Worm (Caenorhabditis elegans): Measurements from ENCODE around the gene ttbk-7.

DNA sequence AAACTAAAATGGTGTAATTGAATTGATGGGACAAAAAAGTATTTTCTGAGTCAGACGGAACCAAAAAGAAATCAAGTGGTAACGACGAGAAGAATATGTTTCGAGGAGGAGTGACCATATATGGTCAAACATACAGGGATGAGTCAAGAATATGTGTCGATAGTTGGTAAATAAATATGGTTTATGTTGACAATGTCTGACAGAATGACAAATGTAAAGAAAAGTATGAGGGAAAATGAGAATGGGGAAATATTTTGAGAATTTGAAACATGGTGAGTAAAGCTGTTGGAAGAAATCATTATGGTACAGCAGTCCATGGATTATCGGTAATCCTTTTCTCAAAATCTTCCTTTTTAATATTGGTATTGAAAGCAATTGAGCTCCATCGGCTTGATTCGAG lies 27.7 kb downstream of the ttbk-7 start, which contains the start of gene nspg-1:
- TF ChIP-seq flt-1 (GFP tag; IDR thresholded peaks at IDR 0.05) (no peak), tbx-11 (GFP tag; IDR thresholded peaks at IDR 0.05) (no peak), hnd-1 (tag; optimal IDR thresholded peaks at IDR 0.05) (no peak), tbx-37 (GFP tag; conservative IDR thresholded peaks at IDR 0.05) (no peak), B0310.2 (tag; optimal IDR thresholded peaks at IDR 0.05) (no peak), scrt-1 (GFP tag; IDR thresholded peaks at IDR 0.05) (no peak), pes-1 (GFP tag; IDR thresholded peaks at IDR 0.05) (no peak), ama-1 (optimal IDR thresholded peaks at IDR 0.05) (no peak), ceh-36 (tag; optimal IDR thresholded peaks at IDR 0.05) (no peak), F13C5.2 (tag; optimal IDR thresholded peaks at IDR 0.05) (no peak), tra-4 (tag; optimal IDR thresholded peaks at IDR 0.05) (no peak), hmbx-1 (tag; optimal IDR thresholded peaks at IDR 0.05) (no peak), hmg-4 (GFP tag; optimal IDR thresholded peaks at IDR 0.05) (no peak), sea-1 (GFP tag; conservative IDR thresholded peaks at IDR 0.05) (no peak)
